Fruit fly (Drosophila melanogaster): ENCODE results near the gene CG14968.

CG14968 gene

dm6 chr3L:3325925-3326903 is 23.3 kb upstream of the CG14968 start, which contains the start of gene Gtpx (continued):
- peak; percentile 53 for TF ChIP-seq Hsf (GFP tag; optimal IDR thresholded peaks at IDR 0.05)
- no peak for TF ChIP-seq tna (GFP tag; IDR thresholded peaks at IDR 0.05; ENCODE audit: partially characterized antibody)
- TF ChIP-seq Lhr (GFP tag; optimal IDR thresholded peaks at IDR 0.05): peak; percentile 83
- peak; percentile 23 for TF ChIP-seq Elba2 (GFP tag; optimal IDR thresholded peaks at IDR 0.05)
- peak; percentile 26 for TF ChIP-seq Sry-δ (GFP tag; optimal IDR thresholded peaks at IDR 0.05)
- no peak for TF ChIP-seq tap (tag; optimal IDR thresholded peaks at IDR 0.05)
- no peak for TF ChIP-seq ash1 (GFP tag; optimal IDR thresholded peaks at IDR 0.05)
- TF ChIP-seq ftz-f1 (GFP tag; optimal IDR thresholded peaks at IDR 0.05): peak; percentile 53
- TF ChIP-seq cad (GFP tag; optimal IDR thresholded peaks at IDR 0.05): no peak
- no peak for TF ChIP-seq CG2129 (GFP tag; IDR thresholded peaks at IDR 0.05; ENCODE audit: partially characterized antibody)
- TF ChIP-seq pita (GFP tag; optimal IDR thresholded peaks at IDR 0.05): no peak
- TF ChIP-seq Neu2 (GFP tag; optimal IDR thresholded peaks at IDR 0.05; ENCODE audit: borderline replicate concordance): no peak
- peak; percentile 8 for TF ChIP-seq CG7556 (GFP tag; optimal IDR thresholded peaks at IDR 0.05)
- TF ChIP-seq lbe (GFP tag; optimal IDR thresholded peaks at IDR 0.05): peak; percentile 35
- TF ChIP-seq pho (GFP tag; optimal IDR thresholded peaks at IDR 0.05): peak; percentile 54
- TF ChIP-seq trem (tag; optimal IDR thresholded peaks at IDR 0.05): peak; percentile 43
- TF ChIP-seq tll (GFP tag; optimal IDR thresholded peaks at IDR 0.05): peak in 1 of 2 experiments; percentile 8
- peak; percentile 21; the same call in 1 of the 3 replicates for TF ChIP-seq ci (GFP tag; IDR thresholded peaks at IDR 0.05)
- no peak for TF ChIP-seq Opbp (GFP tag; IDR thresholded peaks at IDR 0.05; ENCODE audit: partially characterized antibody)
- no peak for TF ChIP-seq CG8944 (GFP tag; optimal IDR thresholded peaks at IDR 0.05)
- TF ChIP-seq da (GFP tag; optimal IDR thresholded peaks at IDR 0.05): no peak
- TF ChIP-seq PHDP (tag; optimal IDR thresholded peaks at IDR 0.05): peak; percentile 41
- TF ChIP-seq CG4282 (GFP tag; optimal IDR thresholded peaks at IDR 0.05): no peak
- no peak for TF ChIP-seq CG32772 (GFP tag; IDR thresholded peaks at IDR 0.05)
- no peak for TF ChIP-seq CG13894 (tag; optimal IDR thresholded peaks at IDR 0.05)
- TF ChIP-seq dysf (GFP tag; IDR thresholded peaks at IDR 0.05): peak; percentile 28; the same call in 1 of the 3 replicates
- TF ChIP-seq CG34422 (GFP tag; IDR thresholded peaks at IDR 0.05): 0 out of 3 replicates have a peak, but pooled peaks have one; percentile 20
- TF ChIP-seq CG10543 (GFP tag; optimal IDR thresholded peaks at IDR 0.05): peak; percentile 46
- TF ChIP-seq unpg (GFP tag; optimal IDR thresholded peaks at IDR 0.05): no peak
- TF ChIP-seq CG1602 (GFP tag; optimal IDR thresholded peaks at IDR 0.05): peak; percentile 6
- TF ChIP-seq CG10147 (GFP tag; optimal IDR thresholded peaks at IDR 0.05): no peak
- TF ChIP-seq Ets97D (GFP tag; optimal IDR thresholded peaks at IDR 0.05): peak; percentile 77
- TF ChIP-seq slbo (GFP tag; IDR thresholded peaks at IDR 0.05): peak; percentile 64
- no peak for TF ChIP-seq bbx (GFP tag; IDR thresholded peaks at IDR 0.05; ENCODE audit: partially characterized antibody)
- TF ChIP-seq NC2β (GFP tag; optimal IDR thresholded peaks at IDR 0.05): peak; percentile 39
- no peak for TF ChIP-seq CG7745 (tag; optimal IDR thresholded peaks at IDR 0.05)
- TF ChIP-seq dimm (GFP tag; IDR thresholded peaks at IDR 0.05): no peak
- TF ChIP-seq Chrac-16 (GFP tag; optimal IDR thresholded peaks at IDR 0.05): peak; percentile 56
- TF ChIP-seq Hmx (GFP tag; optimal IDR thresholded peaks at IDR 0.05): no peak
- no peak for TF ChIP-seq CG14965 (GFP tag; optimal IDR thresholded peaks at IDR 0.05; ENCODE audit: borderline replicate concordance)
- TF ChIP-seq CG17359 (tag; optimal IDR thresholded peaks at IDR 0.05): peak; percentile 9
- TF ChIP-seq gcm2 (GFP tag; optimal IDR thresholded peaks at IDR 0.05): no peak
- no peak for TF ChIP-seq Sox102F (GFP tag; optimal IDR thresholded peaks at IDR 0.05)
- TF ChIP-seq CG31388 (GFP tag; optimal IDR thresholded peaks at IDR 0.05): no peak
- peak; percentile 31; the same call in 1 of the 2 replicates for TF ChIP-seq Dref (GFP tag; IDR thresholded peaks at IDR 0.05)
- no peak for TF ChIP-seq CG30431 (GFP tag; optimal IDR thresholded peaks at IDR 0.05)
- peak; percentile 85 for TF ChIP-seq Med (GFP tag)

Measured in whole organism, embryonic.